Worm (Caenorhabditis elegans) whole organism, L3 larva: ENCODE data around the gene gldi-9.

Source experiments
- ceh-28 ChIP-seq: fragments of 150-350 bp; optimal IDR thresholded peaks from 2 replicates; lab custom pipeline; 2014; ENCODE audit warnings: missing biosample characterization, missing genetic modification reagents, missing genetic modification characterization
- ceh-82 ChIP-seq: fragments of 150-350 bp; optimal IDR thresholded peaks from 2 replicates; lab custom pipeline; 2014; ENCODE audit warnings: missing biosample characterization, missing genetic modification characterization
- elt-1 ChIP-seq: fragments of 150-350 bp; optimal IDR thresholded peaks from 2 replicates; lab custom pipeline; 2014; ENCODE audit warnings: missing biosample characterization, missing genetic modification characterization
- jun-1 ChIP-seq: fragments of 150-350 bp; optimal IDR thresholded peaks from 2 replicates; lab custom pipeline; 2014; ENCODE audit warnings: missing biosample characterization, missing genetic modification reagents, missing genetic modification characterization
- nfya-1 ChIP-seq: sonication (generic microtip); optimal IDR thresholded peaks from 2 replicates; lab custom pipeline; 2017; ENCODE audit warnings: missing genetic modification characterization, mild to moderate bottlenecking, missing compliant biosample characterization, antibody characterized with exemption, moderate library complexity; ENCODE audit not compliant: insufficient read depth
- nhr-28 ChIP-seq: fragments of 150-350 bp; optimal IDR thresholded peaks from 2 replicates; lab custom pipeline; 2014; ENCODE audit warnings: missing biosample characterization, missing genetic modification characterization
- pha-4 ChIP-seq: fragments of 150-350 bp; optimal IDR thresholded peaks from 2 replicates; lab custom pipeline; 2014; ENCODE audit warnings: missing biosample characterization, missing genetic modification reagents, missing genetic modification characterization

DNA sequence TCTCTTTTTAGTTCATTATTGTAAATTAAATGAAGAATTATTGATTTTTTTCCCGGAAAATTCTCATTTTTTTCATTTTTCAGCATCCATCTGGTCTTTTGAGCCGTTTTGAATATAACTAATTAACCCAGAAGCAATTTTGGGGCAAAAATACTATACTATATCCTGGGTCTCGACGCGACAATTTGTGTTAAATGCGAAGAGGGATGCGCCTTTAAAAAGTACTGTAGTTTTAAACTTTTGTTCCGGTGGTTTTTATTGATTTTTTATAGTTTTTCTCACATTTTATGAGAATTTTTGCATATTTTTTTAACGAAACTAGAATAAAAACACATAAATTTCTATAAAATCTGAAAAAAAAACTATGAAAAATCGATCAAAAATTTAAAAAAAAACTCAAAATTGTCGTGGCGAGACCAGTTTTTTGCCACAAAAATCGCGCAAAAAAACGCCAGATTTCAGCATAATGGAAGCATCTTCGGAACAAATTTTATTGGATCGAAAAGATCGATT lies 31.9 kb upstream of the gldi-9 start, which contains the start of gene tbcc-1:
- TF ChIP-seq pha-4 = no peak
- no peak for TF ChIP-seq ceh-82 (tag; lab: Kevin White, UChicago)
- no peak for TF ChIP-seq elt-1 (tag; lab: Kevin White, UChicago)
- no peak for TF ChIP-seq ceh-28
- TF ChIP-seq nfya-1 (tag; lab: Kevin White, UChicago) = no peak
- no peak for TF ChIP-seq jun-1 (tag; lab: Kevin White, UChicago)
- TF ChIP-seq nhr-28 = no peak
